Fruit fly (Drosophila melanogaster): ENCODE data around the gene tow.

dm6 chr3L:6993350-6993749 is 50.7 kb downstream of the tow start:
- no peak for TF ChIP-seq B-H2 (GFP tag; optimal IDR thresholded peaks at IDR 0.05)
- TF ChIP-seq CG11085 (GFP tag; IDR thresholded peaks at IDR 0.05) = no peak
- no peak for TF ChIP-seq lmd (GFP tag; IDR thresholded peaks at IDR 0.05)
- TF ChIP-seq ham (GFP tag; IDR thresholded peaks at IDR 0.05) = no peak
- no peak for TF ChIP-seq CG10147 (GFP tag; optimal IDR thresholded peaks at IDR 0.05)
- TF ChIP-seq klu (GFP tag; IDR thresholded peaks at IDR 0.05) = no peak
- no peak for TF ChIP-seq fd64A (GFP tag; optimal IDR thresholded peaks at IDR 0.05)
- no peak for TF ChIP-seq CG9797 (GFP tag; optimal IDR thresholded peaks at IDR 0.05)
